Fruit fly (Drosophila melanogaster): ENCODE results near the gene Antp.

dm6 chr3R:6869297-6869696, 129.7 kb downstream of the Antp start:
- TF ChIP-seq pan (optimal IDR thresholded peaks at IDR 0.05) (no peak), EcR (GFP tag; optimal IDR thresholded peaks at IDR 0.05) (no peak)

Data from whole organism.